Worm (Caenorhabditis elegans): ENCODE data around the gene stt-3.

stt-3 gene

DNA sequence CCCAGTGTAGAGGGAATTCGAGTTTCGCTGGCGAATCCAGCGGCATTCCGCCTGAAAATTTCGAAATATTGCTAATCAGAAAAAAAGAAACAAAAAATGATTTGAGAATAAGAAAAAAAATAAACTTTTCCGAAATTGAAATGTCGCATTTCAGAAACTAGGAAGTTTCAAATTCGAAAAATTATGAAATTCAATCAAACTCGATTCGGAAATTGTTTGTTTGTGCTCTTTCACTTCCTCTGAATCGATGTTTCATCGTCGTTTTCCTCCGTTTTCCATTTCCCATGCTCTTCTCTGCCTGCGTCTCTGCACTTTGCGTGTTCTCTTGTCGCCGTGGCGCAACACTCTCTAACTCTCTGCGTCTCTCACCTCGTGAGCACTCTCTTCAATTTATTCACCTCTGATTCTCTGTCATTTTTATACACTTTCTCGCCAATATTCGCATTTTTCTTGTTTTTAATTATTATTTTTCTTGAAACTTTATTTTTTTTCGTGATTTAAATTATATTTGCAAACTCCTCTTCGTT is 29.9 kb downstream of the stt-3 start, which contains the start of gene C18F10.7:
Gene C18F10.7, minus strand, starts transcription at position 51 of the 527 bp plus-strand sequence.
- no peak for TF ChIP-seq ztf-11 (tag; optimal IDR thresholded peaks at IDR 0.05)
- TF ChIP-seq nhr-77 (tag; optimal IDR thresholded peaks at IDR 0.05), result no peak
- TF ChIP-seq mml-1 (tag; optimal IDR thresholded peaks at IDR 0.05), result no peak
- TF ChIP-seq nhr-23 (tag; optimal IDR thresholded peaks at IDR 0.05), result peak; percentile 6
- TF ChIP-seq nhr-76 (tag; optimal IDR thresholded peaks at IDR 0.05), result no peak
- no peak for TF ChIP-seq nhr-67 (tag; optimal IDR thresholded peaks at IDR 0.05)
- no peak for TF ChIP-seq ceh-16 (tag; optimal IDR thresholded peaks at IDR 0.05)
- no peak for TF ChIP-seq lsy-12 (tag; optimal IDR thresholded peaks at IDR 0.05)
- peak; percentile 14 for TF ChIP-seq ceh-82 (tag; optimal IDR thresholded peaks at IDR 0.05)
- TF ChIP-seq elt-3 (tag; optimal IDR thresholded peaks at IDR 0.05), result no peak
- TF ChIP-seq tbx-2 (tag; optimal IDR thresholded peaks at IDR 0.05), result no peak
- TF ChIP-seq pha-4 (tag; optimal IDR thresholded peaks at IDR 0.05), result peak; percentile 62
- TF ChIP-seq skn-1 (tag; optimal IDR thresholded peaks at IDR 0.05), result peak; percentile 3
- TF ChIP-seq sea-2 (GFP tag; optimal IDR thresholded peaks at IDR 0.05), result no peak
- TF ChIP-seq eor-1 (tag; optimal IDR thresholded peaks at IDR 0.05), result no peak
- TF ChIP-seq ztf-4 (tag; optimal IDR thresholded peaks at IDR 0.05), result no peak
- TF ChIP-seq nhr-12 (tag; optimal IDR thresholded peaks at IDR 0.05), result no peak
- no peak for TF ChIP-seq lin-15B (tag; optimal IDR thresholded peaks at IDR 0.05)
- TF ChIP-seq fos-1 (tag; optimal IDR thresholded peaks at IDR 0.05), result no peak
- TF ChIP-seq elt-1 (tag; optimal IDR thresholded peaks at IDR 0.05), result no peak
- no peak for TF ChIP-seq ceh-9 (tag; optimal IDR thresholded peaks at IDR 0.05)
- no peak for TF ChIP-seq daf-12 (tag; optimal IDR thresholded peaks at IDR 0.05)
- TF ChIP-seq ZK546.5 (tag; optimal IDR thresholded peaks at IDR 0.05), result no peak
- TF ChIP-seq egl-5 (tag; optimal IDR thresholded peaks at IDR 0.05), result no peak
- no peak for TF ChIP-seq lin-39 (tag; optimal IDR thresholded peaks at IDR 0.05)
- no peak for TF ChIP-seq nhr-237 (tag; optimal IDR thresholded peaks at IDR 0.05)
- TF ChIP-seq fkh-2 (tag; optimal IDR thresholded peaks at IDR 0.05), result no peak
- no peak for TF ChIP-seq egl-27 (tag; optimal IDR thresholded peaks at IDR 0.05)
- TF ChIP-seq R02D3.7 (tag; optimal IDR thresholded peaks at IDR 0.05), result peak; percentile 21
- peak; percentile 44 for TF ChIP-seq elt-2 (tag; optimal IDR thresholded peaks at IDR 0.05)
- TF ChIP-seq jun-1 (tag; optimal IDR thresholded peaks at IDR 0.05), result no peak
- no peak for TF ChIP-seq zag-1 (tag; optimal IDR thresholded peaks at IDR 0.05)
- TF ChIP-seq nhr-11 (tag; optimal IDR thresholded peaks at IDR 0.05), result no peak
- TF ChIP-seq ama-1 (optimal IDR thresholded peaks at IDR 0.05), result no peak
- TF ChIP-seq nhr-25 (tag; optimal IDR thresholded peaks at IDR 0.05), result no peak
- TF ChIP-seq snpc-4 (tag; optimal IDR thresholded peaks at IDR 0.05), result no peak
- no peak for TF ChIP-seq unc-62 (GFP tag; optimal IDR thresholded peaks at IDR 0.05)
- no peak for TF ChIP-seq pqm-1 (tag; optimal IDR thresholded peaks at IDR 0.05)
- peak; percentile 78 for TF ChIP-seq mdl-1 (tag; optimal IDR thresholded peaks at IDR 0.05)
- TF ChIP-seq unc-39 (tag; optimal IDR thresholded peaks at IDR 0.05), result no peak
- TF ChIP-seq hmg-11 (tag; optimal IDR thresholded peaks at IDR 0.05), result no peak
- TF ChIP-seq ceh-28 (tag; optimal IDR thresholded peaks at IDR 0.05), result peak; percentile 59
- TF ChIP-seq aly-2 (tag; optimal IDR thresholded peaks at IDR 0.05), result no peak
- TF ChIP-seq nhr-28 (tag; optimal IDR thresholded peaks at IDR 0.05), result no peak
- no peak for TF ChIP-seq fkh-10 (GFP tag; optimal IDR thresholded peaks at IDR 0.05)
- peak; percentile 73 for TF ChIP-seq nfya-1 (tag; optimal IDR thresholded peaks at IDR 0.05; ENCODE audit: insufficient read depth)
- peak; percentile 22 for TF ChIP-seq nhr-43 (tag; optimal IDR thresholded peaks at IDR 0.05; ENCODE audit: poor library complexity, severe bottlenecking)

DNA sequence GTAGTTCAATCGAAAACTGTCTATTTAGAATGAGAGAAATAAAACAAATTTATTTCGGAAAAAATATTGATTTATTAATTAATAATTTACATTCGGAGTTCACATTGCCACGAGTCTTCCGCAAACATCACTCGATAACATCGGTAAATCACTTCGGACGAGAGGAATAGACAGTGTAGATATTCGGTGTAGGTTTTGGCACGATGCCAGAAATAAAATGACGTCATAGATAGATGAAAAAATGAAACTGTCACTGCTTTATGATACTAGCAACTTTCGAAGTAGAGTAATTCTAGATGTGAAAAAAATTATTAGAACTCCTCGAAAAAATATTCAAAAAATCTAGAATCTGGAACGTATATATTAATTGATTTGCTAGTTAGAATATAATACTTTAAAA is 31.0 kb downstream of the stt-3 start:
- TF ChIP-seq lin-15B (tag; optimal IDR thresholded peaks at IDR 0.05), result no peak
- TF ChIP-seq lsy-12 (tag; optimal IDR thresholded peaks at IDR 0.05), result no peak
- no peak for TF ChIP-seq elt-1 (tag; optimal IDR thresholded peaks at IDR 0.05)
- TF ChIP-seq nhr-67 (tag; optimal IDR thresholded peaks at IDR 0.05), result no peak
- TF ChIP-seq aly-2 (tag; optimal IDR thresholded peaks at IDR 0.05), result no peak
- TF ChIP-seq lin-39 (tag; optimal IDR thresholded peaks at IDR 0.05), result no peak
- TF ChIP-seq nhr-237 (tag; optimal IDR thresholded peaks at IDR 0.05), result no peak
- no peak for TF ChIP-seq ceh-28 (tag; optimal IDR thresholded peaks at IDR 0.05)
- TF ChIP-seq mdl-1 (tag; optimal IDR thresholded peaks at IDR 0.05), result no peak
- no peak for TF ChIP-seq nhr-28 (tag; optimal IDR thresholded peaks at IDR 0.05)
- TF ChIP-seq ceh-9 (tag; optimal IDR thresholded peaks at IDR 0.05), result no peak
- TF ChIP-seq ceh-16 (tag; optimal IDR thresholded peaks at IDR 0.05), result no peak
- TF ChIP-seq tbx-2 (tag; optimal IDR thresholded peaks at IDR 0.05), result no peak
- TF ChIP-seq daf-12 (tag; optimal IDR thresholded peaks at IDR 0.05), result no peak
- no peak for TF ChIP-seq snpc-4 (tag; optimal IDR thresholded peaks at IDR 0.05)
- TF ChIP-seq fkh-2 (tag; optimal IDR thresholded peaks at IDR 0.05), result no peak
- no peak for TF ChIP-seq sea-2 (GFP tag; optimal IDR thresholded peaks at IDR 0.05)
- TF ChIP-seq elt-3 (tag; optimal IDR thresholded peaks at IDR 0.05), result no peak
- no peak for TF ChIP-seq jun-1 (tag; optimal IDR thresholded peaks at IDR 0.05)

Data from whole organism, L3 larva.